Worm (Caenorhabditis elegans): ENCODE measurements around the gene K04C2.8.

Gene K04C2.8

ce11 chrIII:6897587-6898064 lies 27.5 kb downstream of the K04C2.8 start, which contains the start of gene T07E3.4:
T07E3.4 (plus strand) TSS chrIII:6898014.
- TF ChIP-seq ceh-44 (GFP tag; IDR thresholded peaks at IDR 0.05) (no peak), zip-11 (GFP tag; IDR thresholded peaks at IDR 0.05) (no peak), mxl-3 (GFP tag; optimal IDR thresholded peaks at IDR 0.05) (peak; percentile 34), T20F7.1 (GFP tag; optimal IDR thresholded peaks at IDR 0.05) (peak; percentile 60), F49E8.2 (tag; optimal IDR thresholded peaks at IDR 0.05; ENCODE audit: borderline replicate concordance) (no peak), zip-2 (tag; optimal IDR thresholded peaks at IDR 0.05) (peak; percentile 8), nhr-10 (tag; optimal IDR thresholded peaks at IDR 0.05) (peak; percentile 23), jun-1 (tag; optimal IDR thresholded peaks at IDR 0.05) (no peak), php-3 (GFP tag; IDR thresholded peaks at IDR 0.05) (0 out of 2 replicates have a peak, but pooled peaks have one; percentile 39), rbr-2 (tag; optimal IDR thresholded peaks at IDR 0.05) (peak; percentile 54), ctbp-1 (GFP tag; IDR thresholded peaks at IDR 0.05) (peak; percentile 57; the same call in 1 of the 2 replicates), ceh-62 (tag; optimal IDR thresholded peaks at IDR 0.05) (no peak), gei-8 (GFP tag; optimal IDR thresholded peaks at IDR 0.05) (peak; percentile 9), spr-1 (tag; optimal IDR thresholded peaks at IDR 0.05) (peak; percentile 22), unc-62 (GFP tag; optimal IDR thresholded peaks at IDR 0.05 in 1 of 2) (peak in 1 of 2 experiments; percentile 90), unc-62 (tag; optimal IDR thresholded peaks at IDR 0.05) (no peak), pha-4 (GFP tag; IDR thresholded peaks at IDR 0.05) (0 out of 2 replicates have a peak, but pooled peaks have one; percentile 30), pha-4 (tag; optimal IDR thresholded peaks at IDR 0.05) (no peak), hlh-30 (tag; optimal IDR thresholded peaks at IDR 0.05; ENCODE audit: insufficient read depth) (peak; percentile 91), daf-12 (tag; optimal IDR thresholded peaks at IDR 0.05) (no peak), mep-1 (tag; optimal IDR thresholded peaks at IDR 0.05) (peak; percentile 69), hmg-1.1 (GFP tag; IDR thresholded peaks at IDR 0.05) (peak; percentile 76), daf-16 (GFP tag; optimal IDR thresholded peaks at IDR 0.05) (peak in 1 of 2 experiments; percentile 18), daf-16 (tag; optimal IDR thresholded peaks at IDR 0.05) (peak; percentile 68), dmd-6 (GFP tag; IDR thresholded peaks at IDR 0.05) (peak; percentile 94), ceh-32 (tag; optimal IDR thresholded peaks at IDR 0.05; ENCODE audit: poor library complexity) (no peak), ceh-20 (GFP tag; IDR thresholded peaks at IDR 0.05) (0 out of 2 replicates have a peak, but pooled peaks have one; percentile 37), ZK337.2 (GFP tag; IDR thresholded peaks at IDR 0.05) (no peak), nhr-11 (tag; optimal IDR thresholded peaks at IDR 0.05) (peak; percentile 84), nhr-48 (tag; optimal IDR thresholded peaks at IDR 0.05) (peak; percentile 78), mes-2 (tag; optimal IDR thresholded peaks at IDR 0.05; ENCODE audit: poor library complexity, severe bottlenecking) (peak; percentile 66), hlh-11 (tag; optimal IDR thresholded peaks at IDR 0.05) (peak; percentile 93), lir-3 (tag; optimal IDR thresholded peaks at IDR 0.05) (no peak), nhr-102 (tag; optimal IDR thresholded peaks at IDR 0.05) (peak; percentile 39), T26A8.4 (GFP tag; IDR thresholded peaks at IDR 0.05) (peak; percentile 59), madf-9 (GFP tag; conservative IDR thresholded peaks at IDR 0.05) (no peak), lin-1 (GFP tag; IDR thresholded peaks at IDR 0.05) (peak; percentile 64; the same call in 1 of the 2 replicates), cey-2 (tag; optimal IDR thresholded peaks at IDR 0.05; ENCODE audit: borderline replicate concordance, insufficient read depth) (peak; percentile 19), nhr-28 (tag; optimal IDR thresholded peaks at IDR 0.05) (peak; percentile 84), lin-13 (GFP tag; optimal IDR thresholded peaks at IDR 0.05) (peak; percentile 46), dpl-1 (GFP tag; optimal IDR thresholded peaks at IDR 0.05) (peak; percentile 48), aha-1 (tag) (peak; percentile 98), dve-1 (tag; optimal IDR thresholded peaks at IDR 0.05; ENCODE audit: insufficient read depth) (peak; percentile 73), nhr-111 (GFP tag; optimal IDR thresholded peaks at IDR 0.05) (no peak), mxl-2 (GFP tag; conservative IDR thresholded peaks at IDR 0.05) (peak; percentile 99), tra-1 (GFP tag; IDR thresholded peaks at IDR 0.05) (peak; percentile 32; the same call in 1 of the 2 replicates), mdl-1 (tag; optimal IDR thresholded peaks at IDR 0.05) (peak; percentile 22 to 72), lsy-2 (tag; optimal IDR thresholded peaks at IDR 0.05) (peak; percentile 50 to 84), ztf-7 (tag; optimal IDR thresholded peaks at IDR 0.05) (peak; percentile 48)
